Fruit fly (Drosophila melanogaster) whole organism, larva: ENCODE data around the gene Nhe2.
A peak's percentile ranks its signal among the peaks of the same experiment; 100 is the strongest.

Experiments
- noc ChIP-seq: fragments of 200-800 bp; sonication (Bioruptor generic); optimal IDR thresholded peaks from 3 replicates; lab custom pipeline; 2019; ENCODE audit warnings: missing biosample characterization, mild to moderate bottlenecking, missing genetic modification characterization, moderate library complexity

Gene Nhe2

dm6 chr2L:21104326-21104725, at the start of gene Nhe2, which contains the start of gene CG46307:
Nhe2 (plus strand) TSS chr2L:21104568.
CG46307 (plus strand) TSS chr2L:21104568.
- no peak for TF ChIP-seq noc (tag; lab: Kevin White, UChicago)

DNA sequence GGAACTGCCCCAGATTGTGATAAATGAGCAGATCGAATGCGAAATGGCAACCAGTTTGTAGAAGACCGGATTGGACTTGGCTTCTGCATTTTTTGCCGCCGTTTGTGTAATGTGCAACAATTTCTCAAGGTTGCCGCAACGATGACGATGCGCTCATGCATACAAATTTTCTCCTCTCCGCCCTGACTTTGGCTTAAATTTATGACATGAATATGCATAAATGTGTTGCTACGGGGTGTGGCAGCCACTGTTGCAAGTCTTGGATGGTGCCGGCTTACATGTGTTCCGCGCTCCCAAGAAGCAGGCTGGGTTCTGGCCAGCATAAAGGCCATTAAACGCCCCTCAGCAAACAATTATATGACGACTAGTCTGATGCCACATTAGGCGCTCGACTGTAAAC, 42.8 kb upstream of the Nhe2 start:
- TF ChIP-seq noc (tag; lab: Kevin White, UChicago), result no peak

DNA sequence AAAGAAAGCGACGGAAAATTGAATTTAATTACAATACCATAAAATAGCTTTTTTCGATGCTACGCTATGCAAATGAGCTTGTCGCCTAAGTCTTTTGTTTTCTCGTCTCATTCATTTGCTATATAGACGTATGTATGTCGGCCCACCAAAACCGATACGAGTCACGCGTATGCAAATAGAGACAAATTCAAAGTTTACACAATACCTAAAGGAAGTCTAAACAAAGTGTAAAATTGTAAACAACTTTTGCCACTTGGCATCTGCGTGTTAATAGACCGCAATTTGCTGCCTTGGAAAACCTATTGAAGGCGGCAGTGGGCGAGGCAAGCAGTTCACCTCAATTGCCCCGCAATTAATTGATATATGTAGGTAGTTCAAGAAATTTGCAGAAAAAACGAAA, 41.8 kb upstream of the Nhe2 start:
- TF ChIP-seq noc (tag; lab: Kevin White, UChicago), result no peak

dm6 chr2L:21065889-21066288, 38.5 kb upstream of the Nhe2 start:
- no peak for TF ChIP-seq noc (tag; lab: Kevin White, UChicago)

DNA sequence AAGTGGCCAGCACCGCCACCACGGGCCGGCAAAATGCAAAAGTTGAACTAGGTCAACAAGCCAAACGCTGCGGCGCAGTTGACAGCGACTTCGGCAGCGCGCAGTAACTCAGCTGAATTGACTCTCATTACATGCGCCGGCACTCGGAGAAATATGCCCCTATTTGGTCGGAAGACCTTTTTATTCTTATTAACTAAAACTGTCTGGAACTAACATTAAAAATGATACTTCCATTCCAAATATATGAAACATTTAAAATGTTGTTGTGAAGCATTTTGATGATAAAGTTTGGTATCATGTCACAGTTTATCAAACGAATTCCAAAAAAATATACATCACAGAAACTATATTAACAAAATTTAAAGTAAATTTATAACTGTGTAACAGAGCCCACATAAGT, 37.2 kb upstream of the Nhe2 start:
- TF ChIP-seq noc (tag; lab: Kevin White, UChicago), result no peak

DNA sequence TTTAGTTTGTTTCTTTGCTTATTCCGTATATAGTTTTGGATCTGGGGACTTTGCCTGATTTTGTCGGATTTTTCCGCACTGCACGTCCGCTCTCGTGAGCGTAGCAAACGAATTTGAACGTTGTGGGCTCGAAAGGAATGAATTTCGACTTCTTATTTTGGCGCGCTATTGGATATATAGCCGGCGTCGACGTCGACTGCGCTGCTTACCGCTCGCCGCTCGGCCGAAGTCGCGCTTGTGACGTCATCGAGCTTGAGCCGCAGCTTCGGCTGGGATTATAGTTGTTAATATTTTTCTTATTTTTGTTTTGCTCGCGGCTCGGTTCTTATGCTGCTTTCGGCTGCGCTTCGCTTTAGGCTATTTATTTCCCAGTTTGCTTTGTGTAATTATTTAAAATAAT, 34.6 kb upstream of the Nhe2 start:
- TF ChIP-seq noc (tag; lab: Kevin White, UChicago), result no peak

DNA sequence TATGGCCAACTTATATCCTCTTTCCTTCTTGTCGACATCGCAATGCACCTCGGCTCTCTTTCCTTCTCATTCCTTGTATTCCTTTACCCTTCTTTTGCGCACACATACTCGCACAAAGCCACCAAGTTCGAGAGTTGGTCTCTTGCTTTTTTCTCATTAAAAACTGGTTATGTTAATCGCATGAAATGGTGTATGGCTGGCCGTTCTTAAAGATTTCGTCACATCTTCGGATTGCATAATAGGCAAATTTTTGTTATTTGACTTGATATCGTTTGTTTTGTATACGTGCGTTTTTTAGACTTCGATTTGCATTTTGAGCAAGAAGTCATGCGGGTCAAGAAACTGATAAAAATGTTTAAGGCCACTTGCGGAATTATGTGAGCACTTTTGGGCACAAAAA, 33.5 kb upstream of the Nhe2 start:
- no peak for TF ChIP-seq noc (tag; lab: Kevin White, UChicago)

DNA sequence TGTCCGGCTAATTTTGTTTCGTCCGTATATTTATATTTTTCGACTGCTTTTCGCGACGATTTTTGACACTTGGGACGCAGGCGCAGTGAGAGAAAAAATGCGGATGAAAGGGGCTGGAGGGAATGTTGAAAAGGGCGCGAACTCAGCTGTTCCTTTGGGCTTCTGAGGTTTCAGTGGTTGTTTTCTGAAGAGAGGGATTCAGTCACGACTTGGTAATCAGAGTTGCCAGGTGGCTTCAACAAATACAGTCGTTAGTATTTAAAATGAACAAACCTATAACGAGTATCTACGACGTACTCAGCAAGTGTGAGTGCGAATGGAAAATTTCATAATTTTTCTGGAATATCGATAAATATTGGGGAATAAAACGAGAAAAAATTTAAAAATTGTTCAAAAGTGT, 32.9 kb upstream of the Nhe2 start, which contains the start of gene CG9265:
CG9265 (minus strand) TSS at position 68 of the 400 bp plus-strand sequence.
- TF ChIP-seq noc (tag; lab: Kevin White, UChicago), result no peak

DNA sequence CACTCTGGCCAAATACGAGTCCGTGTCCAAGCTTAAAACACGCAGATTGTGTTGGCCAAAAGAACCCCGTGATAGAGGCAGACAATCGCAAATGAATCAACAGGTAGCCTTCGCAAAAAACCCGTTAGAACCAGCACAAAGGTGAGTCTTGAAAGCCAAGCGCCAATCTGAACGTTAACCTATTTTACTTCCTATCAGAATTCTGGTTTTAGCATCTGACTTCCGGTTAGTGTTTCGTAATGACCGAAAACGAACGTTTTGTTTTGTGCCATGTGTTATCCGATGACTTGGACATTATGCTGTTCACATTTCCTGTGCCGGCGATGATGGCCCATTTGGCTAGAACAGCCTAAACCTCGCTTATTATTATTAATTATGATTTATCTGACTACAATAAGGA, 32.0 kb upstream of the Nhe2 start:
- no peak for TF ChIP-seq noc (tag; lab: Kevin White, UChicago)

- no peak for TF ChIP-seq noc (tag; lab: Kevin White, UChicago)
Measured at dm6 chr2L:21073300-21073699, 31.1 kb upstream of the Nhe2 start.

dm6 chr2L:21073818-21074217, 30.6 kb upstream of the Nhe2 start:
- no peak for TF ChIP-seq noc (tag; lab: Kevin White, UChicago)

- TF ChIP-seq noc (tag; lab: Kevin White, UChicago), result no peak
Measured at dm6 chr2L:21075105-21075504, 29.3 kb upstream of the Nhe2 start, which contains the start of gene tadr. tadr (plus strand) TSS chr2L:21075405.

- no peak for TF ChIP-seq noc (tag; lab: Kevin White, UChicago)
Measured at dm6 chr2L:21077849-21078248, 26.5 kb upstream of the Nhe2 start.

dm6 chr2L:21082444-21083201, 21.7 kb upstream of the Nhe2 start, which contains the start of gene CG33511:
CG33511 (minus strand) TSS chr2L:21082494.
- no peak for TF ChIP-seq noc (tag; lab: Kevin White, UChicago)

- peak; percentile 83 for TF ChIP-seq noc (tag; lab: Kevin White, UChicago)
Measured at dm6 chr2L:21084268-21084667, 20.1 kb upstream of the Nhe2 start, which contains the start of gene CG33510. CG33510 (minus strand) TSS chr2L:21084326.

- no peak for TF ChIP-seq noc (tag; lab: Kevin White, UChicago)
Measured at dm6 chr2L:21086406-21086805, 18.0 kb upstream of the Nhe2 start, which contains the start of gene CG33509. CG33509 (minus strand) TSS chr2L:21086506.

dm6 chr2L:21088651-21089050, 15.7 kb upstream of the Nhe2 start, which contains the start of gene ppk13:
ppk13 (minus strand) TSS chr2L:21088751.
- no peak for TF ChIP-seq noc (tag; lab: Kevin White, UChicago)
